Worm (Caenorhabditis elegans): ENCODE measurements around the gene clip-1.

Gene clip-1

ce11 chrIII:9272107-9272506 lies 3.2 kb upstream of the clip-1 start:
- TF ChIP-seq ceh-82 (tag; optimal IDR thresholded peaks at IDR 0.05) (peak in 2 of 3 experiments; percentile 10 to 28), ztf-4 (tag; optimal IDR thresholded peaks at IDR 0.05) (no peak), sup-37 (GFP tag; optimal IDR thresholded peaks at IDR 0.05) (no peak), lin-14 (GFP tag; optimal IDR thresholded peaks at IDR 0.05) (peak; percentile 61)

ce11 chrIII:9271389-9271918 lies 2.6 kb upstream of the clip-1 start:
- TF ChIP-seq sup-37 (GFP tag; optimal IDR thresholded peaks at IDR 0.05) (no peak), mef-2 (tag; optimal IDR thresholded peaks at IDR 0.05) (no peak), lin-13 (GFP tag; optimal IDR thresholded peaks at IDR 0.05) (no peak), ceh-8 (GFP tag; optimal IDR thresholded peaks at IDR 0.05) (no peak), elt-3 (tag; optimal IDR thresholded peaks at IDR 0.05) (no peak), jun-1 (tag; optimal IDR thresholded peaks at IDR 0.05) (no peak), unc-98 (GFP tag; IDR thresholded peaks at IDR 0.05) (no peak), rnt-1 (tag; optimal IDR thresholded peaks at IDR 0.05) (no peak), lin-14 (GFP tag; optimal IDR thresholded peaks at IDR 0.05) (peak; percentile 68), mdl-1 (tag; optimal IDR thresholded peaks at IDR 0.05) (no peak), skn-1 (tag; optimal IDR thresholded peaks at IDR 0.05) (no peak), hlh-17 (GFP tag; optimal IDR thresholded peaks at IDR 0.05; ENCODE audit: borderline replicate concordance) (no peak), nhr-85 (tag) (peak; percentile 24), mep-1 (tag; optimal IDR thresholded peaks at IDR 0.05) (no peak), snu-23 (GFP tag; optimal IDR thresholded peaks at IDR 0.05) (no peak), nhr-71 (tag; optimal IDR thresholded peaks at IDR 0.05) (no peak), ceh-82 (tag; optimal IDR thresholded peaks at IDR 0.05) (peak in 1 of 3 experiments; percentile 23), nhr-77 (tag; optimal IDR thresholded peaks at IDR 0.05) (no peak)

ce11 chrIII:9270183-9270582 lies 1.3 kb upstream of the clip-1 start:
- TF ChIP-seq elt-2 (tag; optimal IDR thresholded peaks at IDR 0.05) (peak; percentile 47), lin-14 (GFP tag; optimal IDR thresholded peaks at IDR 0.05) (peak; percentile 24), ceh-88 (GFP tag; IDR thresholded peaks at IDR 0.05) (no peak), zag-1 (tag; optimal IDR thresholded peaks at IDR 0.05) (no peak), efl-1 (optimal IDR thresholded peaks at IDR 0.05) (no peak), efl-1 (GFP tag; optimal IDR thresholded peaks at IDR 0.05 in 1 of 2) (peak in 1 of 2 experiments; percentile 42), nhr-28 (tag; optimal IDR thresholded peaks at IDR 0.05) (no peak), blmp-1 (tag; optimal IDR thresholded peaks at IDR 0.05) (peak; percentile 15), snu-23 (GFP tag; optimal IDR thresholded peaks at IDR 0.05) (no peak), efl-3 (GFP tag; optimal IDR thresholded peaks at IDR 0.05) (no peak)

- TF ChIP-seq C34B4.2 (tag; optimal IDR thresholded peaks at IDR 0.05), result no peak
- peak; percentile 11 for TF ChIP-seq elt-2 (tag; optimal IDR thresholded peaks at IDR 0.05)
- no peak for TF ChIP-seq efl-1 (optimal IDR thresholded peaks at IDR 0.05)
- TF ChIP-seq efl-1 (GFP tag; optimal IDR thresholded peaks at IDR 0.05 in 1 of 2), result peak in 1 of 2 experiments; percentile 81
- no peak for TF ChIP-seq dsc-1 (tag; optimal IDR thresholded peaks at IDR 0.05)
Observed at ce11 chrIII:9258510-9258909, 10.4 kb downstream of the clip-1 start.

- TF ChIP-seq efl-1 (optimal IDR thresholded peaks at IDR 0.05) (no peak), efl-1 (GFP tag; optimal IDR thresholded peaks at IDR 0.05 in 1 of 2) (peak in 1 of 2 experiments; percentile 41), ceh-88 (GFP tag; IDR thresholded peaks at IDR 0.05) (no peak)
Observed at ce11 chrIII:9256961-9257360, 11.9 kb downstream of the clip-1 start, which contains the start of gene M01A8.1. TSS of gene M01A8.1 (plus strand) at chrIII:9257261.

- TF ChIP-seq efl-1 (optimal IDR thresholded peaks at IDR 0.05), result no peak
- TF ChIP-seq efl-1 (GFP tag; optimal IDR thresholded peaks at IDR 0.05 in 1 of 2), result peak in 1 of 2 experiments; percentile 86
- peak; percentile 81 for TF ChIP-seq elt-2 (tag; optimal IDR thresholded peaks at IDR 0.05)
- TF ChIP-seq pqm-1 (tag; optimal IDR thresholded peaks at IDR 0.05), result peak; percentile 48
- TF ChIP-seq unc-130 (tag; optimal IDR thresholded peaks at IDR 0.05), result no peak
- TF ChIP-seq nhr-85 (tag), result peak; percentile 53
- no peak for TF ChIP-seq lir-3 (tag; optimal IDR thresholded peaks at IDR 0.05; ENCODE audit: poor library complexity)
- TF ChIP-seq snpc-4 (tag; optimal IDR thresholded peaks at IDR 0.05), result no peak
- no peak for TF ChIP-seq ceh-90 (tag; optimal IDR thresholded peaks at IDR 0.05)
- TF ChIP-seq blmp-1 (tag; optimal IDR thresholded peaks at IDR 0.05), result peak; percentile 2
Observed at ce11 chrIII:9255801-9256200, 13.1 kb downstream of the clip-1 start.

All from whole organism, L1 larva.